Fruit fly (Drosophila melanogaster) whole organism, embryonic: ENCODE data around the gene CG5790.

ENCODE experiments used
- ATbp ChIP-seq: fragments of 200-800 bp; sonication (Bioruptor generic); optimal IDR thresholded peaks from 2 replicates; lab custom pipeline; 2017; ENCODE audit warnings: missing biosample characterization, mild to moderate bottlenecking, missing genetic modification characterization, missing genetic modification reagents
- Asciz ChIP-seq: fragments of 200-800 bp; sonication (Bioruptor generic); optimal IDR thresholded peaks from 2 replicates; lab custom pipeline; 2017; ENCODE audit warnings: missing biosample characterization, mild to moderate bottlenecking, missing genetic modification characterization, missing genetic modification reagents
- CG10654 ChIP-seq: fragments of 200-800 bp; sonication (Bioruptor generic); optimal IDR thresholded peaks from 2 replicates; lab custom pipeline; 2016; ENCODE audit warnings: missing biosample characterization, missing genetic modification characterization
- CG11247 ChIP-seq: fragments of 200-800 bp; sonication (Bioruptor generic); IDR thresholded peaks from 2 replicates; pipeline ENCODE4 v1.3.6; 2022; ENCODE audit warnings: missing biosample characterization, missing genetic modification characterization
- CG11504 ChIP-seq: fragments of 200-800 bp; sonication (Bioruptor generic); optimal IDR thresholded peaks from 3 replicates; lab custom pipeline; 2019; ENCODE audit warnings: missing biosample characterization, mild to moderate bottlenecking, missing genetic modification characterization, moderate library complexity
- CG11695 ChIP-seq: fragments of 200-800 bp; sonication (Bioruptor generic); IDR thresholded peaks from 3 replicates; pipeline ENCODE4 v1.3.6; 2022; ENCODE audit warnings: missing biosample characterization, missing genetic modification characterization
- CG12155 ChIP-seq: fragments of 200-800 bp; sonication (Bioruptor generic); optimal IDR thresholded peaks from 3 replicates; lab custom pipeline; 2016; ENCODE audit warnings: missing biosample characterization, missing genetic modification characterization
- CG12942 ChIP-seq: fragments of 200-800 bp; sonication (Bioruptor generic); optimal IDR thresholded peaks from 3 replicates; lab custom pipeline; 2016; ENCODE audit warnings: missing biosample characterization, missing genetic modification characterization
- CG14710 ChIP-seq: fragments of 200-800 bp; sonication (Bioruptor generic); optimal IDR thresholded peaks from 3 replicates; lab custom pipeline; 2019; ENCODE audit warnings: missing biosample characterization, mild to moderate bottlenecking, missing genetic modification characterization, moderate library complexity
- CG15073 ChIP-seq: fragments of 200-800 bp; sonication (Bioruptor generic); optimal IDR thresholded peaks from 2 replicates; lab custom pipeline; 2016; ENCODE audit warnings: missing biosample characterization, missing genetic modification characterization
- CG15479 ChIP-seq: fragments of 200-800 bp; sonication (Bioruptor generic); optimal IDR thresholded peaks from 3 replicates; lab custom pipeline; 2019; ENCODE audit warnings: missing biosample characterization, mild to moderate bottlenecking, missing genetic modification characterization, moderate library complexity
- CG2116 ChIP-seq: fragments of 200-800 bp; sonication (Bioruptor generic); optimal IDR thresholded peaks from 3 replicates; lab custom pipeline; 2018; ENCODE audit warnings: missing biosample characterization, mild to moderate bottlenecking, missing genetic modification characterization
- CG2199 ChIP-seq: fragments of 200-800 bp; sonication (Bioruptor generic); IDR thresholded peaks from 3 replicates; pipeline ENCODE4 v1.3.6; 2022; ENCODE audit warnings: missing biosample characterization, missing genetic modification characterization
- CG2678 ChIP-seq: fragments of 200-800 bp; sonication (Bioruptor generic); optimal IDR thresholded peaks from 3 replicates; lab custom pipeline; 2019; ENCODE audit warnings: missing biosample characterization, mild to moderate bottlenecking, missing genetic modification characterization, moderate library complexity
- CG5180 ChIP-seq: fragments of 200-800 bp; sonication (Bioruptor generic); optimal IDR thresholded peaks from 3 replicates; lab custom pipeline; 2017; ENCODE audit warnings: missing biosample characterization, missing genetic modification characterization, mild to moderate bottlenecking, moderate library complexity, missing genetic modification reagents
- CG6791 ChIP-seq: fragments of 200-800 bp; sonication (Bioruptor generic); IDR thresholded peaks from 3 replicates; pipeline ENCODE4 v1.3.6; 2022; ENCODE audit warnings: missing biosample characterization, missing genetic modification characterization; ENCODE audit not compliant: partially characterized antibody
- Camta ChIP-seq: fragments of 200-800 bp; sonication (Bioruptor generic); optimal IDR thresholded peaks from 2 replicates; lab custom pipeline; 2016; ENCODE audit warnings: missing biosample characterization, missing genetic modification characterization
- CoRest ChIP-seq: fragments of 200-800 bp; sonication (Bioruptor generic); optimal IDR thresholded peaks from 3 replicates; lab custom pipeline; 2018; ENCODE audit warnings: missing biosample characterization, mild to moderate bottlenecking, missing genetic modification characterization, moderate library complexity
- D19A ChIP-seq: fragments of 200-800 bp; optimal IDR thresholded peaks from 3 replicates; lab custom pipeline; 2019; ENCODE audit warnings: missing biosample characterization, mild to moderate bottlenecking, missing genetic modification characterization, moderate library complexity
- Ets65A ChIP-seq: fragments of 200-800 bp; sonication (Bioruptor generic); peaks from one replicate; lab custom pipeline; 2016; ENCODE audit warnings: missing biosample characterization, missing genetic modification characterization
- Fer1 ChIP-seq: fragments of 200-800 bp; sonication (Bioruptor generic); optimal IDR thresholded peaks from 2 replicates; lab custom pipeline; 2017; ENCODE audit warnings: missing biosample characterization, mild to moderate bottlenecking, missing genetic modification characterization
- Fer2 ChIP-seq: fragments of 200-800 bp; sonication (Bioruptor generic); optimal IDR thresholded peaks from 2 replicates; lab custom pipeline; 2018; ENCODE audit warnings: missing biosample characterization, mild to moderate bottlenecking, missing genetic modification characterization, moderate library complexity
- Hr3 ChIP-seq: fragments of 200-800 bp; sonication (Bioruptor generic); optimal IDR thresholded peaks from 3 replicates; lab custom pipeline; 2016; ENCODE audit warnings: missing biosample characterization, missing genetic modification characterization
- Hr39 ChIP-seq: fragments of >200 bp; optimal IDR thresholded peaks from 2 replicates; lab custom pipeline; 2017
- Med ChIP-seq: fragments of 200-800 bp; sonication (Bioruptor generic); peaks from one replicate; lab custom pipeline; 2016; ENCODE audit warnings: missing biosample characterization, missing genetic modification characterization, mild to moderate bottlenecking, inconsistent platforms, moderate library complexity
- Myb ChIP-seq: fragments of 200-800 bp; sonication (Bioruptor generic); optimal IDR thresholded peaks from 2 replicates; lab custom pipeline; 2016; ENCODE audit warnings: missing biosample characterization, missing genetic modification characterization
- Opbp ChIP-seq: fragments of 200-800 bp; sonication (Bioruptor generic); IDR thresholded peaks from 3 replicates; pipeline ENCODE4 v1.3.6; 2022; ENCODE audit warnings: missing biosample characterization, missing genetic modification characterization; ENCODE audit not compliant: partially characterized antibody
- PHDP ChIP-seq: fragments of 200-800 bp; sonication (Bioruptor generic); optimal IDR thresholded peaks from 3 replicates; lab custom pipeline; 2018; ENCODE audit warnings: missing biosample characterization, mild to moderate bottlenecking, missing genetic modification characterization, moderate library complexity
- Poxn ChIP-seq: fragments of 200-800 bp; sonication (Bioruptor generic); IDR thresholded peaks from 2 replicates; pipeline ENCODE4 v1.3.6; 2022; ENCODE audit warnings: missing biosample characterization, missing genetic modification characterization
- Sox100B ChIP-seq: fragments of 200-800 bp; sonication (Bioruptor generic); optimal IDR thresholded peaks from 3 replicates; lab custom pipeline; 2018; ENCODE audit warnings: missing biosample characterization, mild to moderate bottlenecking, missing genetic modification characterization
- Taf1 ChIP-seq: fragments of 200-800 bp; sonication (Bioruptor generic); IDR thresholded peaks from 2 replicates; pipeline ENCODE4 v1.3.6; 2022; ENCODE audit warnings: missing biosample characterization, missing genetic modification characterization
- ac ChIP-seq: fragments of 200-800 bp; sonication (Bioruptor generic); optimal IDR thresholded peaks from 3 replicates; lab custom pipeline; 2017; ENCODE audit warnings: missing biosample characterization, mild to moderate bottlenecking, missing genetic modification characterization
- az2 ChIP-seq: fragments of 200-800 bp; sonication (Bioruptor generic); optimal IDR thresholded peaks from 3 replicates; lab custom pipeline; 2016; ENCODE audit warnings: missing biosample characterization, missing genetic modification characterization
- bsh ChIP-seq, 2 experiments: fragments of 200-800 bp; sonication (Bioruptor generic); optimal IDR thresholded peaks; 2 replicates each; lab custom pipeline; 2017 to 2018; ENCODE audit warnings: mild to moderate bottlenecking in 2 of 2, missing biosample characterization in 2 of 2, missing genetic modification characterization in 2 of 2, moderate library complexity in 1 of 2
- cas ChIP-seq: fragments of 200-800 bp; sonication (Bioruptor generic); IDR thresholded peaks from 2 replicates; pipeline ENCODE4 v1.3.6; 2022; ENCODE audit warnings: missing biosample characterization, missing genetic modification characterization
- ci ChIP-seq: fragments of 200-800 bp; sonication (Bioruptor generic); IDR thresholded peaks from 3 replicates; pipeline ENCODE4 v1.3.6; 2022; ENCODE audit warnings: missing biosample characterization, missing genetic modification characterization
- dmrt11E ChIP-seq: fragments of 200-800 bp; sonication (Bioruptor generic); optimal IDR thresholded peaks from 3 replicates; lab custom pipeline; 2018; ENCODE audit warnings: missing biosample characterization, mild to moderate bottlenecking, missing genetic modification characterization, moderate library complexity
- dmrt99B ChIP-seq: fragments of 200-800 bp; sonication (Bioruptor generic); optimal IDR thresholded peaks from 2 replicates; lab custom pipeline; 2018; ENCODE audit warnings: missing biosample characterization, mild to moderate bottlenecking, missing genetic modification characterization, moderate library complexity
- dpn ChIP-seq, 2 experiments: fragments of 200-800 bp; sonication (Bioruptor generic); optimal IDR thresholded peaks; 3 replicates each; lab custom pipeline; 2016; ENCODE audit warnings: missing biosample characterization in 2 of 2, missing genetic modification characterization in 2 of 2
- esg ChIP-seq: fragments of 200-800 bp; sonication (Bioruptor generic); conservative IDR thresholded peaks from 2 replicates; pipeline ENCODE4 v1.3.6; 2022; ENCODE audit warnings: missing biosample characterization, missing genetic modification characterization
- gcm ChIP-seq: fragments of 200-800 bp; sonication (Bioruptor generic); optimal IDR thresholded peaks from 2 replicates; lab custom pipeline; 2019; ENCODE audit warnings: missing biosample characterization, mild to moderate bottlenecking, missing genetic modification characterization, moderate library complexity
- kni ChIP-seq: fragments of 200-800 bp; sonication (Bioruptor generic); optimal IDR thresholded peaks from 3 replicates; lab custom pipeline; 2017; ENCODE audit warnings: mild to moderate bottlenecking, missing biosample characterization, missing genetic modification reagents, missing genetic modification characterization
- odd ChIP-seq: fragments of 200-800 bp; sonication (Bioruptor generic); optimal IDR thresholded peaks from 2 replicates; lab custom pipeline; 2017; ENCODE audit warnings: missing biosample characterization, mild to moderate bottlenecking, missing genetic modification characterization
- pfk ChIP-seq: fragments of 200-800 bp; sonication (Bioruptor generic); optimal IDR thresholded peaks from 2 replicates; lab custom pipeline; 2018; ENCODE audit warnings: missing biosample characterization, mild to moderate bottlenecking, missing genetic modification characterization, moderate library complexity
- pros ChIP-seq: fragments of 200-800 bp; sonication (Bioruptor generic); optimal IDR thresholded peaks from 3 replicates; lab custom pipeline; 2019; ENCODE audit warnings: missing biosample characterization, mild to moderate bottlenecking, missing genetic modification characterization, moderate library complexity
- sna ChIP-seq: fragments of 200-800 bp; sonication (Bioruptor generic); IDR thresholded peaks from 2 replicates; pipeline ENCODE4 v1.3.6; 2022; ENCODE audit warnings: missing biosample characterization, missing genetic modification characterization; ENCODE audit not compliant: partially characterized antibody
- sqz ChIP-seq: fragments of 200-800 bp; sonication (Bioruptor generic); optimal IDR thresholded peaks from 3 replicates; lab custom pipeline; 2018; ENCODE audit warnings: missing biosample characterization, mild to moderate bottlenecking, missing genetic modification characterization
- yki ChIP-seq: fragments of >200 bp; optimal IDR thresholded peaks from 3 replicates; lab custom pipeline; 2018
- zen ChIP-seq: fragments of 200-800 bp; sonication (Bioruptor generic); optimal IDR thresholded peaks from 3 replicates; lab custom pipeline; 2018; ENCODE audit warnings: missing biosample characterization, mild to moderate bottlenecking, missing genetic modification characterization, moderate library complexity

CG5790 gene

DNA sequence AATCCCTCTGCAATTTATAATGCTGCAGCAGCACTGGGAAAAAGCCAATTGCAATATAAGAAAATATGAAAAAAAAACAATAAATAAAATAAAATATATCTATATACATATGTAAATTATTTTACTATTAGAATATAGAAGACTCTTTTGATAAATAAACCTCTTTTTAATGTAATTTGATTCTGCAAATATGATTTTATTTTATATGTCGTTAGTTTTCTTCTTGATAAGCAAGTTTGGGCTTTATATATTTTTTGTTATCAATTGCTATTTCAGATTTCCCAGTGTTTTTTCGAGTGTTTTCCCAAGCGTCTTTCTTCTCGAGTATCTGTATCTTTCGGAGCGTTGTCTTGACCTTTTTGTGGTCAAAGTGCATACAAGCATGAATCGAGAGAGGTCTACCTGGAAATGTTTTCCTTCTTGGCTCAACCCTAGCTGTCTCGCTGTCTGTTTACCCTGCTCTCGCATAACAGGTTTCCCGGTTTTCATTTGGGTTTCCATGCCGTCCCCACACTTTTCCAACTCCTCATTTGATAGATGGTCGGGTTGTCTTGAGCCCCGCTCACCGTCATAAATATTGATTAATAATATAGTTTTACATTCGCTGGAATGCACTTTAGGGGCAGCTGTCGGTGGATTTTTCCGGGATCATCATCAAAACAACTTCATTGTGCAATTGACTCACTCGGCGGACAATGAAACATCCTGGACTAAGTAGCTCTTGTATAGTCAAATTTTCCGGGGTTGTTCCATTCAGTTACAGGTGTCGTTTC, 10.6 kb downstream of the CG5790 start (continued):
- TF ChIP-seq kni (GFP tag; lab: Kevin White, UChicago): peak; percentile 75
- peak; percentile 98 for TF ChIP-seq dmrt11E (tag; lab: Kevin White, UChicago)
- peak; percentile 51 for TF ChIP-seq D19A (tag; lab: Kevin White, UChicago)
- TF ChIP-seq CoRest (tag; lab: Kevin White, UChicago): peak; percentile 76
- TF ChIP-seq CG2199: 0 out of 3 replicates have a peak, but pooled peaks have one; percentile 32
- no peak for TF ChIP-seq sna (GFP tag; lab: Robert Waterston, UW)
- TF ChIP-seq CG12942 (GFP tag; lab: Kevin White, UChicago): peak; percentile 34
- no peak for TF ChIP-seq yki
- peak; percentile 48 for TF ChIP-seq Asciz
- no peak for TF ChIP-seq cas
- no peak for TF ChIP-seq Hr39 (lab: Kevin White, UChicago)
- no peak for TF ChIP-seq Fer1 (GFP tag; lab: Kevin White, UChicago)
- TF ChIP-seq Camta (GFP tag; lab: Kevin White, UChicago): no peak
- TF ChIP-seq CG15073 (GFP tag; lab: Kevin White, UChicago): no peak
- TF ChIP-seq bsh (GFP tag; optimal IDR thresholded peaks at IDR 0.05; lab: Kevin White, UChicago): peak in 1 of 2 experiments; percentile 82
- TF ChIP-seq pfk (GFP tag; lab: Kevin White, UChicago): no peak
- no peak for TF ChIP-seq Taf1 (GFP tag; lab: Robert Waterston, UW)
- peak; percentile 60 for TF ChIP-seq Hr3 (GFP tag; lab: Kevin White, UChicago)
- TF ChIP-seq CG2678: peak; percentile 79
- peak; percentile 43 for TF ChIP-seq CG5180 (GFP tag; lab: Kevin White, UChicago)
- no peak for TF ChIP-seq Opbp (GFP tag; lab: Robert Waterston, UW)
- peak; percentile 39 for TF ChIP-seq ATbp (GFP tag; lab: Kevin White, UChicago)
- TF ChIP-seq Poxn (GFP tag; lab: Robert Waterston, UW): no peak
- TF ChIP-seq Med (GFP tag; lab: Kevin White, UChicago): no peak
- TF ChIP-seq odd (GFP tag; lab: Kevin White, UChicago): peak; percentile 20
- TF ChIP-seq gcm: peak; percentile 85
- no peak for TF ChIP-seq Fer2 (tag; lab: Kevin White, UChicago)
- TF ChIP-seq esg: peak; percentile 40; the same call in 1 of the 2 replicates
- peak; percentile 5; the same call in 1 of the 3 replicates for TF ChIP-seq ci (GFP tag; lab: Robert Waterston, UW)
- TF ChIP-seq CG14710 (tag; lab: Kevin White, UChicago): peak; percentile 93
- peak; percentile 93 for TF ChIP-seq pros (GFP tag; lab: Kevin White, UChicago)
- peak; percentile 81 for TF ChIP-seq Sox100B
- peak; percentile 4 for TF ChIP-seq CG12155
- TF ChIP-seq CG15479: peak; percentile 67
- TF ChIP-seq sqz (GFP tag; lab: Kevin White, UChicago): peak; percentile 75
- TF ChIP-seq ac (GFP tag; lab: Kevin White, UChicago): peak; percentile 39
- no peak for TF ChIP-seq CG11247 (GFP tag; lab: Robert Waterston, UW)
- 0 out of 3 replicates have a peak, but pooled peaks have one; percentile 17 for TF ChIP-seq CG6791
- TF ChIP-seq zen (tag; lab: Kevin White, UChicago): peak; percentile 91
- TF ChIP-seq PHDP (tag; lab: Kevin White, UChicago): peak; percentile 62
- no peak for TF ChIP-seq Myb (GFP tag; lab: Kevin White, UChicago)
- TF ChIP-seq CG11504 (tag; lab: Kevin White, UChicago): peak; percentile 34
- peak in 1 of 2 experiments; percentile 29 for TF ChIP-seq dpn (GFP tag; optimal IDR thresholded peaks at IDR 0.05; lab: Kevin White, UChicago)
- TF ChIP-seq az2: peak; percentile 37
- TF ChIP-seq dmrt99B: peak; percentile 77
- TF ChIP-seq Ets65A (GFP tag; lab: Kevin White, UChicago): no peak
- peak; percentile 21 for TF ChIP-seq CG2116 (GFP tag; lab: Kevin White, UChicago)
- TF ChIP-seq CG10654 (GFP tag; lab: Kevin White, UChicago): peak; percentile 28
- TF ChIP-seq CG11695: peak; percentile 41; the same call in 1 of the 3 replicates
